Worm (Caenorhabditis elegans): ENCODE results near the gene F56D5.3.

- TF ChIP-seq ces-1 (GFP tag; optimal IDR thresholded peaks at IDR 0.05), result no peak
- TF ChIP-seq mep-1 (tag; optimal IDR thresholded peaks at IDR 0.05), result no peak
- TF ChIP-seq ztf-11 (tag; optimal IDR thresholded peaks at IDR 0.05), result no peak
- no peak for TF ChIP-seq blmp-1 (tag; optimal IDR thresholded peaks at IDR 0.05)
- no peak for TF ChIP-seq bed-3 (GFP tag; optimal IDR thresholded peaks at IDR 0.05)
- TF ChIP-seq pha-4 (tag; optimal IDR thresholded peaks at IDR 0.05), result no peak
- no peak for TF ChIP-seq sptf-1 (tag; optimal IDR thresholded peaks at IDR 0.05)
- no peak for TF ChIP-seq flh-1 (GFP tag; optimal IDR thresholded peaks at IDR 0.05)
- no peak for TF ChIP-seq nhr-76 (tag; optimal IDR thresholded peaks at IDR 0.05)
Measured at ce11 chrIV:9423095-9423494, 25.7 kb downstream of the F56D5.3 start, which contains the start of gene srxa-2.

All from whole organism, mixed stage, embryonic.